In the genomic region with DNA sequence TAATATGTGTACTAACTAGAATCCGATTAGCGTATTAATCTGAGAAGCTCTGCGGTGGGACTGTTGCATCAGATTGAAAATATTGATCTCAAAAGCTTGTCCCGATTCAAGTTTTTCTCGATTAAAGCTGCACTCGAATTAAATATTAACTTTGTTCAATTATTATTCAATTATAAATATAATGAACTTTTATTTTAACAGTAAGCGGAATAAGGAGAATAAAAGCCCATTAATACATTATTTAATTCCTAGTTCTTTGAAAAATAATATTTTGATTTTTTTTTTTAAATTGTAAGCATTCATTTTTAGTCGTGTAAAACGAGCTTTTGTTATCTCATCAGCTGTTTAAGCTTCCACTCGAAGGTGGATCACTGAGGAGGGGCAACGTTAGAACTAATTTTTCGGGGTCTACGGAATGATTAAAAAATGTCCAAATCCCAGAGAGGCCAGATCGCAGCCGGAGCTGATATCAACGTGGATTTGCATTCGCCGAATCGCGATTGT, we compare ENCODE assay signal across 1 fruit fly cellular context.
A peak's percentile ranks its signal among the peaks of the same experiment; 100 is the strongest.
TF ChIP-seq lines count a peak whose summit lies in the region.

A gene (minus strand): TSS at position 51 of the 504 bp plus-strand sequence.
A gene (plus strand): TSS at position 438 of the 504 bp plus-strand sequence.

TF ChIP-seq in whole organism, embryonic, 481 proteins besides CTCF, POLR2A, EP300 and RAD21 (continued from another document):
- TF ChIP-seq CG14667 (GFP tag; IDR thresholded peaks at IDR 0.05; lab: Robert Waterston, UW) (peak; percentile 53; the same call in 1 of the 2 replicates), Eip74EF (GFP tag; optimal IDR thresholded peaks at IDR 0.05; lab: Kevin White, UChicago) (peak in 1 of 2 experiments; percentile 48), ap (GFP tag; IDR thresholded peaks at IDR 0.05; lab: Robert Waterston, UW) (peak; percentile 34; the same call in 1 of the 2 replicates), CG11696 (GFP tag; IDR thresholded peaks at IDR 0.05; lab: Robert Waterston, UW) (peak; percentile 43; the same call in 1 of the 2 replicates), inv (GFP tag; IDR thresholded peaks at IDR 0.05; lab: Robert Waterston, UW; ENCODE audit: partially characterized antibody) (no peak), sens (GFP tag; lab: Kevin White, UChicago) (peak; percentile 84), scrt (GFP tag; optimal IDR thresholded peaks at IDR 0.05; lab: Kevin White, UChicago) (peak; percentile 10), bsh (GFP tag; optimal IDR thresholded peaks at IDR 0.05; lab: Kevin White, UChicago) (peak in 1 of 2 experiments; percentile 66), lab (GFP tag; optimal IDR thresholded peaks at IDR 0.05; lab: Kevin White, UChicago) (peak; percentile 79), Drgx (GFP tag; IDR thresholded peaks at IDR 0.05; lab: Robert Waterston, UW) (peak; percentile 95), CG2199 (GFP tag; IDR thresholded peaks at IDR 0.05; lab: Robert Waterston, UW) (0 out of 3 replicates have a peak, but pooled peaks have one; percentile 21), PHDP (tag; optimal IDR thresholded peaks at IDR 0.05; lab: Kevin White, UChicago) (peak; percentile 62), CG6813 (GFP tag; optimal IDR thresholded peaks at IDR 0.05; lab: Kevin White, UChicago) (peak; percentile 11), vfl (GFP tag; optimal IDR thresholded peaks at IDR 0.05; lab: Kevin White, UChicago) (no peak), D19A (tag; optimal IDR thresholded peaks at IDR 0.05; lab: Kevin White, UChicago) (peak; percentile 48), tgo (GFP tag; IDR thresholded peaks at IDR 0.05; lab: Robert Waterston, UW) (peak; percentile 77), sug (tag; optimal IDR thresholded peaks at IDR 0.05; lab: Kevin White, UChicago) (peak; percentile 23), ssp (GFP tag; IDR thresholded peaks at IDR 0.05; lab: Robert Waterston, UW) (peak; percentile 49), nau (GFP tag; optimal IDR thresholded peaks at IDR 0.05; lab: Kevin White, UChicago) (no peak), CG14014 (GFP tag; IDR thresholded peaks at IDR 0.05; lab: Robert Waterston, UW) (peak; percentile 41; the same call in 1 of the 2 replicates), dpn (GFP tag; optimal IDR thresholded peaks at IDR 0.05; lab: Kevin White, UChicago) (peak in 1 of 2 experiments; percentile 12), Oaz (GFP tag; IDR thresholded peaks at IDR 0.05; lab: Robert Waterston, UW) (peak; percentile 44; the same call in 1 of the 2 replicates), Dek (tag; optimal IDR thresholded peaks at IDR 0.05; lab: Kevin White, UChicago) (peak; percentile 66), Aef1 (GFP tag; IDR thresholded peaks at IDR 0.05; lab: Robert Waterston, UW) (peak; percentile 50), CG4707 (GFP tag; optimal IDR thresholded peaks at IDR 0.05; lab: Kevin White, UChicago) (no peak), croc (GFP tag; conservative IDR thresholded peaks at IDR 0.05; lab: Robert Waterston, UW) (0 out of 3 replicates have a peak, but pooled peaks have one; percentile 18), CG12659 (GFP tag; optimal IDR thresholded peaks at IDR 0.05; lab: Kevin White, UChicago) (peak; percentile 32), ara (GFP tag; IDR thresholded peaks at IDR 0.05; lab: Robert Waterston, UW) (no peak), Tbp (GFP tag; optimal IDR thresholded peaks at IDR 0.05; lab: Kevin White, UChicago) (no peak), CG17612 (GFP tag; IDR thresholded peaks at IDR 0.05; lab: Robert Waterston, UW) (no peak), CoRest (tag; optimal IDR thresholded peaks at IDR 0.05; lab: Kevin White, UChicago) (peak; percentile 64), CG12299 (tag; optimal IDR thresholded peaks at IDR 0.05; lab: Kevin White, UChicago) (peak; percentile 44), CG4854 (GFP tag; optimal IDR thresholded peaks at IDR 0.05; lab: Kevin White, UChicago) (no peak), gcm (GFP tag; optimal IDR thresholded peaks at IDR 0.05; lab: Kevin White, UChicago) (peak; percentile 18), peb (GFP tag; IDR thresholded peaks at IDR 0.05; lab: Robert Waterston, UW) (peak; percentile 32; the same call in 1 of the 2 replicates), nom (GFP tag; optimal IDR thresholded peaks at IDR 0.05; lab: Kevin White, UChicago) (peak; percentile 52), CG31365 (tag; optimal IDR thresholded peaks at IDR 0.05; lab: Kevin White, UChicago) (no peak), NfI (GFP tag; optimal IDR thresholded peaks at IDR 0.05; lab: Kevin White, UChicago) (peak; percentile 0), CG12071 (GFP tag; optimal IDR thresholded peaks at IDR 0.05; lab: Kevin White, UChicago) (no peak), ranshi (GFP tag; IDR thresholded peaks at IDR 0.05; lab: Robert Waterston, UW) (peak; percentile 72), Med (GFP tag; lab: Kevin White, UChicago) (peak; percentile 33), CG1832 (GFP tag; optimal IDR thresholded peaks at IDR 0.05; lab: Kevin White, UChicago) (no peak), lmd (GFP tag; IDR thresholded peaks at IDR 0.05; lab: Robert Waterston, UW) (peak; percentile 70), slbo (GFP tag; IDR thresholded peaks at IDR 0.05; lab: Robert Waterston, UW) (peak; percentile 65), CG2712 (tag; optimal IDR thresholded peaks at IDR 0.05; lab: Kevin White, UChicago) (peak; percentile 70), fd3F (GFP tag; optimal IDR thresholded peaks at IDR 0.05; lab: Kevin White, UChicago) (peak; percentile 24), CG31388 (GFP tag; optimal IDR thresholded peaks at IDR 0.05; lab: Kevin White, UChicago) (no peak), Rfx (GFP tag; IDR thresholded peaks at IDR 0.05; lab: Robert Waterston, UW) (peak; percentile 76), CrebB (tag; optimal IDR thresholded peaks at IDR 0.05; lab: Kevin White, UChicago) (no peak), MESR4 (GFP tag; optimal IDR thresholded peaks at IDR 0.05; lab: Kevin White, UChicago) (no peak), CG4820 (GFP tag; optimal IDR thresholded peaks at IDR 0.05; lab: Kevin White, UChicago) (no peak), gem (tag; optimal IDR thresholded peaks at IDR 0.05; lab: Kevin White, UChicago) (peak; percentile 83), CG11456 (GFP tag; IDR thresholded peaks at IDR 0.05; lab: Robert Waterston, UW) (no peak), CG16863 (GFP tag; optimal IDR thresholded peaks at IDR 0.05; lab: Kevin White, UChicago) (no peak), nmo (GFP tag; optimal IDR thresholded peaks at IDR 0.05; lab: Kevin White, UChicago) (peak; percentile 55), CG31441 (GFP tag; IDR thresholded peaks at IDR 0.05; lab: Robert Waterston, UW) (peak; percentile 76), Bteb2 (GFP tag; optimal IDR thresholded peaks at IDR 0.05; lab: Kevin White, UChicago) (no peak)
TF ChIP-seq in whole organism, embryonic: peak in this region for 168.
